Worm (Caenorhabditis elegans): ENCODE measurements around the gene F15H10.8.

- TF ChIP-seq lin-39 (tag; optimal IDR thresholded peaks at IDR 0.05) (no peak), fkh-8 (tag; optimal IDR thresholded peaks at IDR 0.05) (no peak), jun-1 (tag; optimal IDR thresholded peaks at IDR 0.05) (no peak), zip-4 (GFP tag; optimal IDR thresholded peaks at IDR 0.05) (no peak), lin-13 (GFP tag; optimal IDR thresholded peaks at IDR 0.05) (no peak), unc-30 (tag; optimal IDR thresholded peaks at IDR 0.05) (no peak), fos-1 (tag; optimal IDR thresholded peaks at IDR 0.05) (no peak), snu-23 (GFP tag; optimal IDR thresholded peaks at IDR 0.05) (no peak), efl-1 (optimal IDR thresholded peaks at IDR 0.05) (no peak), efl-1 (GFP tag; optimal IDR thresholded peaks at IDR 0.05 in 1 of 2) (no peak), rnt-1 (tag; optimal IDR thresholded peaks at IDR 0.05) (no peak), sox-4 (tag; optimal IDR thresholded peaks at IDR 0.05) (no peak), nhr-28 (tag; optimal IDR thresholded peaks at IDR 0.05) (no peak)
Observed at ce11 chrV:10388318-10388717, 14.4 kb downstream of the F15H10.8 start, which contains the start of gene AC3.5.

Data from whole organism, L1 larva.